Worm (Caenorhabditis elegans) whole organism, L1 larva: ENCODE results near the gene srt-48.

Source experiments
- F16B12.6 ChIP-seq: fragments of 150-350 bp; optimal IDR thresholded peaks from 2 replicates; lab custom pipeline; 2014; ENCODE audit warnings: missing biosample characterization, missing genetic modification characterization
- aha-1 ChIP-seq: fragments of 150-350 bp; optimal IDR thresholded peaks from 2 replicates; lab custom pipeline; 2014; ENCODE audit warnings: missing biosample characterization, missing genetic modification characterization
- dpl-1 ChIP-seq, 3 experiments: fragments of 150-350 bp in 2 of 3; sonication (generic microtip) in 1 of 3; optimal IDR thresholded peaks; 2 replicates each; lab custom pipeline; 2014 to 2017; ENCODE audit warnings: missing biosample characterization in 3 of 3, missing genetic modification characterization in 3 of 3, missing genetic modification reagents in 3 of 3
- fkh-4 ChIP-seq: sonication (generic microtip); optimal IDR thresholded peaks from 2 replicates; lab custom pipeline; 2016; ENCODE audit warnings: missing compliant biosample characterization, missing genetic modification characterization, borderline replicate concordance
- sup-37 ChIP-seq: fragments of 200-800 bp; sonication (Bioruptor generic); optimal IDR thresholded peaks from 2 replicates; lab custom pipeline; 2018; ENCODE audit warnings: mild to moderate bottlenecking, missing genetic modification characterization, missing compliant biosample characterization
- unc-130 ChIP-seq: fragments of 150-350 bp; optimal IDR thresholded peaks from 2 replicates; lab custom pipeline; 2017; ENCODE audit warnings: missing biosample characterization, missing genetic modification characterization, inconsistent platforms

- TF ChIP-seq fkh-4 (no peak), unc-130 (tag; lab: Kevin White, UChicago) (no peak), F16B12.6 (no peak), aha-1 (tag; lab: Kevin White, UChicago) (no peak), dpl-1 (GFP tag; optimal IDR thresholded peaks at IDR 0.05; lab: Kevin White, UChicago) (no peak), sup-37 (GFP tag; lab: Kevin White, UChicago) (no peak)
Measured at ce11 chrIV:15074392-15074791, 5.7 kb upstream of the srt-48 start, which contains the start of gene srt-50.
